Worm (Caenorhabditis elegans) whole organism, L1 larva: ENCODE results near the gene nlp-46.

Experiments
- aly-2 ChIP-seq: fragments of 150-350 bp; optimal IDR thresholded peaks from 2 replicates; lab custom pipeline; 2014; ENCODE audit warnings: missing biosample characterization, missing genetic modification characterization
- ceh-82 ChIP-seq, 3 experiments: fragments of 150-350 bp in 1 of 3; sonication (generic microtip) in 2 of 3; optimal IDR thresholded peaks; 2 replicates each; lab custom pipeline; 2014 to 2017; ENCODE audit warnings: missing biosample characterization in 3 of 3, missing genetic modification characterization in 3 of 3
- ces-1 ChIP-seq: fragments of 150-350 bp; optimal IDR thresholded peaks from 2 replicates; lab custom pipeline; 2014; ENCODE audit warnings: missing biosample characterization, missing genetic modification reagents, missing genetic modification characterization
- dpl-1 ChIP-seq, 3 experiments: fragments of 150-350 bp in 2 of 3; sonication (generic microtip) in 1 of 3; optimal IDR thresholded peaks; 2 replicates each; lab custom pipeline; 2014 to 2017; ENCODE audit warnings: missing biosample characterization in 3 of 3, missing genetic modification characterization in 3 of 3, missing genetic modification reagents in 3 of 3
- elt-3 ChIP-seq, 6 experiments: fragments of 150-350 bp in 1 of 6; sonication (generic microtip); optimal IDR thresholded peaks; 2 replicates each; lab custom pipeline; 2017 to 2018; ENCODE audit warnings: missing biosample characterization in 6 of 6, missing genetic modification characterization in 6 of 6, inconsistent platforms in 1 of 6
- fkh-10 ChIP-seq: sonication (generic microtip); optimal IDR thresholded peaks from 2 replicates; lab custom pipeline; 2017; ENCODE audit warnings: missing biosample characterization, missing genetic modification reagents, missing genetic modification characterization
- fos-1 ChIP-seq: fragments of 150-350 bp; optimal IDR thresholded peaks from 2 replicates; lab custom pipeline; 2014; ENCODE audit warnings: missing biosample characterization, missing genetic modification characterization
- lsy-2 ChIP-seq, 2 experiments: fragments of 150-350 bp; optimal IDR thresholded peaks; 2 replicates each; lab custom pipeline; 2014; ENCODE audit warnings: missing biosample characterization in 2 of 2, missing genetic modification characterization in 2 of 2
- nhr-11 ChIP-seq: fragments of 150-350 bp; optimal IDR thresholded peaks from 2 replicates; lab custom pipeline; 2014; ENCODE audit warnings: missing biosample characterization, missing genetic modification characterization
- nhr-12 ChIP-seq: sonication (generic microtip); optimal IDR thresholded peaks from 2 replicates; lab custom pipeline; 2017; ENCODE audit warnings: missing biosample characterization, missing genetic modification characterization
- nhr-237 ChIP-seq: fragments of 150-350 bp; optimal IDR thresholded peaks from 2 replicates; lab custom pipeline; 2014; ENCODE audit warnings: missing biosample characterization, missing genetic modification characterization
- nhr-76 ChIP-seq: sonication (generic microtip); optimal IDR thresholded peaks from 2 replicates; lab custom pipeline; 2017; ENCODE audit warnings: missing biosample characterization, missing genetic modification characterization
- xbp-1 ChIP-seq: sonication (generic microtip); optimal IDR thresholded peaks from 2 replicates; lab custom pipeline; 2016; ENCODE audit warnings: missing genetic modification characterization, missing compliant biosample characterization
- zag-1 ChIP-seq: fragments of 150-350 bp; optimal IDR thresholded peaks from 2 replicates; lab custom pipeline; 2014; ENCODE audit warnings: missing biosample characterization, missing genetic modification characterization

DNA sequence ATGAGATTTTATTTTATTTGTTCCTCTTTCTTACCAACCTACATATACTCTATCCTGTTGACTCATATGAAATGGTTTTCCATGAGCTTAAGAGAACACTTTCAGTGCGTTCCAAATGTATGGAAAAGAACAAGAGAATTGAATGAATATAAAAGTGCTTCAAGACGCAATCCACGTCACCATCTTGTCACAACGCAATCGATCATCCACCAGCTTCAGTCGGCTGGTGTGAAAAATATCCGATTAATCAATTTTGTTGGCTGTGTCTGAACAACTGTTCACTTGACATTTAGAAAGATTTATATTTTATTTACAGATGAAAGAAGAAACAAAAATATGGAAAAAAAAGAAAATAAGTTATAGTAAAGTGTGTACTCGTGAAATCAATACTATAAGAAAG lies 17.3 kb upstream of the nlp-46 start:
- TF ChIP-seq fos-1 (no peak), ces-1 (GFP tag; lab: Kevin White, UChicago) (no peak), zag-1 (tag; lab: Kevin White, UChicago) (no peak), nhr-12 (tag; lab: Kevin White, UChicago) (no peak), nhr-237 (no peak), nhr-76 (tag; lab: Kevin White, UChicago) (no peak), lsy-2 (tag; optimal IDR thresholded peaks at IDR 0.05; lab: Kevin White, UChicago) (no peak), nhr-11 (tag; lab: Kevin White, UChicago) (no peak), aly-2 (tag; lab: Kevin White, UChicago) (no peak), ceh-82 (tag; optimal IDR thresholded peaks at IDR 0.05; lab: Kevin White, UChicago) (no peak), dpl-1 (GFP tag; optimal IDR thresholded peaks at IDR 0.05; lab: Kevin White, UChicago) (no peak), fkh-10 (no peak), elt-3 (tag; optimal IDR thresholded peaks at IDR 0.05; lab: Kevin White, UChicago) (no peak), xbp-1 (tag; lab: Kevin White, UChicago) (no peak)
